Worm (Caenorhabditis elegans) whole organism, mixed stage, embryonic: ENCODE measurements around the gene ZK1307.2.

Source experiments
- M03D4.4 ChIP-seq: sonication (generic microtip); optimal IDR thresholded peaks from 2 replicates; lab custom pipeline; 2017; ENCODE audit warnings: mild to moderate bottlenecking, missing genetic modification characterization, missing compliant biosample characterization
- bed-3 ChIP-seq: fragments of 200-800 bp; sonication (Bioruptor generic); optimal IDR thresholded peaks from 3 replicates; lab custom pipeline; 2018; ENCODE audit warnings: mild to moderate bottlenecking, missing genetic modification characterization, moderate library complexity, missing compliant biosample characterization
- blmp-1 ChIP-seq: fragments of 150-350 bp; optimal IDR thresholded peaks from 2 replicates; lab custom pipeline; 2014; ENCODE audit warnings: missing biosample characterization, missing genetic modification characterization
- ceh-39 ChIP-seq: fragments of 150-350 bp; optimal IDR thresholded peaks from 2 replicates; lab custom pipeline; 2014; ENCODE audit warnings: missing biosample characterization, missing genetic modification characterization
- ceh-43 ChIP-seq: fragments of 200-800 bp; sonication (Bioruptor generic); optimal IDR thresholded peaks from 2 replicates; lab custom pipeline; 2018; ENCODE audit warnings: mild to moderate bottlenecking, missing genetic modification characterization, moderate library complexity, missing compliant biosample characterization
- ceh-83 ChIP-seq: fragments of 200-800 bp; sonication (Bioruptor generic); optimal IDR thresholded peaks from 2 replicates; lab custom pipeline; 2018; ENCODE audit warnings: mild to moderate bottlenecking, missing genetic modification characterization, missing compliant biosample characterization
- ces-1 ChIP-seq: fragments of 150-350 bp; optimal IDR thresholded peaks from 2 replicates; lab custom pipeline; 2014; ENCODE audit warnings: missing biosample characterization, missing genetic modification reagents, missing genetic modification characterization
- cnd-1 ChIP-seq: fragments of 200-800 bp; sonication (Bioruptor generic); optimal IDR thresholded peaks from 2 replicates; lab custom pipeline; 2018; ENCODE audit warnings: mild to moderate bottlenecking, missing genetic modification characterization, missing compliant biosample characterization
- drap-1 ChIP-seq: fragments of 200-800 bp; sonication (Bioruptor generic); optimal IDR thresholded peaks from 3 replicates; lab custom pipeline; 2018; ENCODE audit warnings: mild to moderate bottlenecking, missing genetic modification characterization, missing compliant biosample characterization
- elt-1 ChIP-seq: sonication (generic microtip); optimal IDR thresholded peaks from 2 replicates; lab custom pipeline; 2017; ENCODE audit warnings: missing genetic modification characterization, mild to moderate bottlenecking, missing compliant biosample characterization, antibody characterized with exemption, moderate library complexity, borderline replicate concordance; ENCODE audit not compliant: insufficient read depth
- elt-3 ChIP-seq: fragments of 150-350 bp; optimal IDR thresholded peaks from 2 replicates; lab custom pipeline; 2014; ENCODE audit warnings: missing biosample characterization, missing genetic modification characterization
- ham-2 ChIP-seq: fragments of 200-800 bp; sonication (Bioruptor generic); optimal IDR thresholded peaks from 2 replicates; lab custom pipeline; 2018; ENCODE audit warnings: mild to moderate bottlenecking, missing genetic modification characterization, missing compliant biosample characterization
- hlh-1 ChIP-seq: fragments of 150-350 bp; optimal IDR thresholded peaks from 2 replicates; lab custom pipeline; 2014; ENCODE audit warnings: missing biosample characterization, missing genetic modification reagents, missing genetic modification characterization
- lin-13 ChIP-seq: fragments of 150-350 bp; optimal IDR thresholded peaks from 2 replicates; lab custom pipeline; 2014; ENCODE audit warnings: missing biosample characterization, missing genetic modification characterization
- lin-32 ChIP-seq: fragments of 200-800 bp; sonication (Bioruptor generic); optimal IDR thresholded peaks from 2 replicates; lab custom pipeline; 2018; ENCODE audit warnings: mild to moderate bottlenecking, missing genetic modification characterization, missing compliant biosample characterization
- lsy-2 ChIP-seq: fragments of 150-350 bp; optimal IDR thresholded peaks from 2 replicates; lab custom pipeline; 2014; ENCODE audit warnings: missing biosample characterization, missing genetic modification characterization
- mab-5 ChIP-seq: fragments of 150-350 bp; optimal IDR thresholded peaks from 2 replicates; lab custom pipeline; 2014; ENCODE audit warnings: missing biosample characterization, missing genetic modification characterization
- mep-1 ChIP-seq: fragments of 150-350 bp; optimal IDR thresholded peaks from 2 replicates; lab custom pipeline; 2017; ENCODE audit warnings: missing biosample characterization, missing genetic modification reagents, missing genetic modification characterization, inconsistent platforms
- mls-2 ChIP-seq: sonication (generic microtip); optimal IDR thresholded peaks from 2 replicates; lab custom pipeline; 2016; ENCODE audit warnings: mild to moderate bottlenecking, missing genetic modification characterization, moderate library complexity, missing compliant biosample characterization
- nhr-12 ChIP-seq: fragments of 150-350 bp; optimal IDR thresholded peaks from 2 replicates; lab custom pipeline; 2014; ENCODE audit warnings: missing biosample characterization, missing genetic modification characterization
- nhr-237 ChIP-seq: fragments of 150-350 bp; optimal IDR thresholded peaks from 2 replicates; lab custom pipeline; 2014; ENCODE audit warnings: missing biosample characterization, missing genetic modification characterization
- nhr-76 ChIP-seq: sonication (generic microtip); optimal IDR thresholded peaks from 2 replicates; lab custom pipeline; 2017; ENCODE audit warnings: missing biosample characterization, missing genetic modification characterization
- pha-4 ChIP-seq: fragments of 150-350 bp; optimal IDR thresholded peaks from 2 replicates; lab custom pipeline; 2018; ENCODE audit warnings: missing biosample characterization, missing genetic modification reagents, missing genetic modification characterization
- sem-2 ChIP-seq: fragments of 200-800 bp; sonication (Bioruptor generic); optimal IDR thresholded peaks from 2 replicates; lab custom pipeline; 2018; ENCODE audit warnings: mild to moderate bottlenecking, missing genetic modification characterization, missing compliant biosample characterization
- sptf-1 ChIP-seq: sonication (generic microtip); optimal IDR thresholded peaks from 2 replicates; lab custom pipeline; 2017; ENCODE audit warnings: mild to moderate bottlenecking, missing genetic modification characterization, moderate library complexity, missing compliant biosample characterization
- tbx-8 ChIP-seq: fragments of 200-800 bp; sonication (Bioruptor generic); optimal IDR thresholded peaks from 2 replicates; lab custom pipeline; 2018; ENCODE audit warnings: mild to moderate bottlenecking, missing genetic modification characterization, moderate library complexity, missing compliant biosample characterization
- unc-120 ChIP-seq: sonication (generic microtip); optimal IDR thresholded peaks from 2 replicates; lab custom pipeline; 2017; ENCODE audit warnings: missing genetic modification characterization, missing compliant biosample characterization; ENCODE audit not compliant: poor library complexity, severe bottlenecking
- unc-39 ChIP-seq: fragments of 150-350 bp; optimal IDR thresholded peaks from 2 replicates; lab custom pipeline; 2014; ENCODE audit warnings: missing biosample characterization, missing genetic modification characterization
- unc-62 ChIP-seq: fragments of 150-350 bp; optimal IDR thresholded peaks from 2 replicates; lab custom pipeline; 2014; ENCODE audit warnings: missing biosample characterization, missing genetic modification reagents, missing genetic modification characterization
- ztf-11 ChIP-seq: fragments of 150-350 bp; optimal IDR thresholded peaks from 2 replicates; lab custom pipeline; 2014; ENCODE audit warnings: missing biosample characterization, missing genetic modification characterization

The ZK1307.2 gene

DNA sequence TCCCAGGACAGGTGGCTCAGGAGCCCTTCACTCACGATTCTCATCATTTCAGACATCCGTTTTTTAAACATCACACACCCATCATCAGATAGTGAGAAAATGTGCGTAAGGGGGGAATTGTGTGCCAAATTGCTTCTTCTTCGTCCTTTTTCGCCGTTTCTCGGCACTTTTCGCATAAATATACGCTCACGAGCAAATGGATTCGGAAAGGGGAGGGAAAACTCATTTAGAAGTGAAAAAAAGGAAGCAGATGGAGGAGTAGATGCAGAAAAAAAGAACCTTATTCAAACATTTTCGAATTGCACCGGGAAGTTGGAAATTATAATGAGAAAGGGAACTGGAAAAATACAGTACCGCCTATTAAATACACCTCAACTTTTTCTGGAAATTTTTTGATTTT is 28.3 kb upstream of the ZK1307.2 start:
- TF ChIP-seq ces-1 (peak; percentile 1), ceh-43 (GFP tag; lab: Kevin White, UChicago) (no peak), mab-5 (tag; lab: Kevin White, UChicago) (no peak), elt-3 (no peak), ceh-39 (no peak)

DNA sequence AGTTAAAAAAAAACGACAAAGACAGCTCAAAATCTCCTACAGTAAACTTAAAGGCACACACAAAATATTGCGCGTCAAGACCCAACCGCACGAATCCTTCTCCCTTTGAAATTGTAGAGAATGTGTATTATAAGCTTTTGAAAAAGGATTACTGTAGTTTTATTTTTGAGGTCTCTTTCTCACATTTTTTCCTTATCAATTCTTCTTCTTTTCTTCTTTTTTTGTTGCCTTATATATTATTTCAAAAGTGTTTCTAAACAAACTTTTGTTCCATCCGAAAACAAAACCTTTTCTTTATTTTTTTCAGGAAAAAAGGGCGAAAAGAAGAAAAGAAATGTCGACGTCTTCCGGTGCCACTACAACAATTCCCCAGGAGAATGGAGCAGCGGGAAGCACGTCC is 26.7 kb upstream of the ZK1307.2 start, which contains the start of gene ZK1320.13:
Gene ZK1320.13, plus strand, starts transcription at position 301 of the 400 bp plus-strand sequence.
- no peak for TF ChIP-seq elt-1 (tag; lab: Kevin White, UChicago)
- no peak for TF ChIP-seq lin-32 (GFP tag; lab: Kevin White, UChicago)
- TF ChIP-seq M03D4.4 (tag; lab: Kevin White, UChicago), result no peak
- TF ChIP-seq elt-3, result no peak
- no peak for TF ChIP-seq unc-62 (GFP tag; lab: Kevin White, UChicago)
- TF ChIP-seq mab-5 (tag; lab: Kevin White, UChicago), result no peak
- TF ChIP-seq blmp-1, result no peak
- no peak for TF ChIP-seq mep-1
- no peak for TF ChIP-seq tbx-8 (GFP tag; lab: Kevin White, UChicago)

ce11 chrII:9679842-9680241 is 26.1 kb upstream of the ZK1307.2 start:
- TF ChIP-seq drap-1 (GFP tag; lab: Kevin White, UChicago), result no peak
- no peak for TF ChIP-seq M03D4.4 (tag; lab: Kevin White, UChicago)
- no peak for TF ChIP-seq sptf-1 (tag; lab: Kevin White, UChicago)
- no peak for TF ChIP-seq ceh-83 (GFP tag; lab: Kevin White, UChicago)
- TF ChIP-seq ceh-39, result no peak
- no peak for TF ChIP-seq mls-2 (tag; lab: Kevin White, UChicago)
- TF ChIP-seq mep-1, result no peak
- no peak for TF ChIP-seq lsy-2 (tag; lab: Kevin White, UChicago)
- TF ChIP-seq nhr-76 (tag; lab: Kevin White, UChicago), result no peak
- TF ChIP-seq tbx-8 (GFP tag; lab: Kevin White, UChicago), result no peak
- TF ChIP-seq cnd-1 (tag; lab: Kevin White, UChicago), result no peak
- no peak for TF ChIP-seq lin-32 (GFP tag; lab: Kevin White, UChicago)
- no peak for TF ChIP-seq ztf-11 (tag; lab: Kevin White, UChicago)
- TF ChIP-seq sem-2 (GFP tag; lab: Kevin White, UChicago), result no peak
- TF ChIP-seq mab-5 (tag; lab: Kevin White, UChicago), result no peak
- TF ChIP-seq lin-13, result no peak
- no peak for TF ChIP-seq elt-3
- TF ChIP-seq ham-2 (GFP tag; lab: Kevin White, UChicago), result no peak
- no peak for TF ChIP-seq bed-3 (GFP tag; lab: Kevin White, UChicago)
- TF ChIP-seq, all 35 proteins: peak for 0

ce11 chrII:9677470-9677869 is 23.7 kb upstream of the ZK1307.2 start:
- no peak for TF ChIP-seq nhr-76 (tag; lab: Kevin White, UChicago)
- TF ChIP-seq ceh-83 (GFP tag; lab: Kevin White, UChicago), result no peak
- TF ChIP-seq nhr-12 (tag; lab: Kevin White, UChicago), result no peak
- TF ChIP-seq mab-5 (tag; lab: Kevin White, UChicago), result no peak
- no peak for TF ChIP-seq nhr-237
- no peak for TF ChIP-seq lsy-2 (tag; lab: Kevin White, UChicago)
- TF ChIP-seq cnd-1 (tag; lab: Kevin White, UChicago), result no peak
- TF ChIP-seq ztf-11 (tag; lab: Kevin White, UChicago), result no peak
- TF ChIP-seq sem-2 (GFP tag; lab: Kevin White, UChicago), result no peak
- no peak for TF ChIP-seq ceh-43 (GFP tag; lab: Kevin White, UChicago)
- TF ChIP-seq unc-62 (GFP tag; lab: Kevin White, UChicago), result no peak
- no peak for TF ChIP-seq lin-13
- TF ChIP-seq, all 35 proteins: peak for 0

DNA sequence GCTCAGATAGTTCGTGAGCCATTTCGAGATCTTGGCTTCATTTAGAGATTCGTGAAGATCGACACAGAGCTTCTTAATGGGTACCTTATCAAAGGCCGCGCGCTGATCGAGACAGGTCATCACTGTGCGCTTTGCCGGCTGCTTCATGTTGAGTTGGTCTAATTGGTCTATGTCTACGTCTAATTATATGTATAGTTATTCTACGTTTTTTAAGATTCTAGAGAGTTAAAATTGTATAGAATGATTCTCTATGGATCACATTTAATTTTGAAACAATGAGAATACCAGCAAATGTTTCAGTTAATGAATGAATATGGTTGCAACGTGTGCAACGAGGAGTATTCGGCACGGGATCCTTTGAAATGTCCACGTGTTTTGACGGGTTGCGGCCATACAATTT is 20.9 kb upstream of the ZK1307.2 start, which contains the start of gene arc-1:
Gene arc-1, plus strand, starts transcription at position 301 of the 400 bp plus-strand sequence.
- TF ChIP-seq bed-3 (GFP tag; lab: Kevin White, UChicago) (no peak), blmp-1 (no peak), ceh-43 (GFP tag; lab: Kevin White, UChicago) (no peak), ham-2 (GFP tag; lab: Kevin White, UChicago) (no peak), mls-2 (tag; lab: Kevin White, UChicago) (no peak), M03D4.4 (tag; lab: Kevin White, UChicago) (no peak), hlh-1 (tag; lab: Kevin White, UChicago) (no peak), unc-120 (no peak), pha-4 (tag; lab: Kevin White, UChicago) (no peak), ceh-83 (GFP tag; lab: Kevin White, UChicago) (no peak), unc-39 (no peak), sem-2 (GFP tag; lab: Kevin White, UChicago) (no peak), ceh-39 (no peak), elt-1 (tag; lab: Kevin White, UChicago) (no peak), sptf-1 (tag; lab: Kevin White, UChicago) (no peak), nhr-76 (tag; lab: Kevin White, UChicago) (no peak), mep-1 (no peak), nhr-237 (no peak), tbx-8 (GFP tag; lab: Kevin White, UChicago) (no peak), cnd-1 (tag; lab: Kevin White, UChicago) (no peak)
